Fruit fly (Drosophila melanogaster) whole organism, embryonic: Measurements from ENCODE around the gene pygo.

Experiments
- BtbVII ChIP-seq: fragments of 200-800 bp; sonication (Bioruptor generic); optimal IDR thresholded peaks from 3 replicates; lab custom pipeline; 2017; ENCODE audit warnings: missing biosample characterization, mild to moderate bottlenecking, missing genetic modification characterization
- CG11093 ChIP-seq: fragments of 200-800 bp; sonication (Bioruptor generic); IDR thresholded peaks from 3 replicates; pipeline ENCODE4 v1.3.6; 2022; ENCODE audit warnings: missing biosample characterization, missing genetic modification characterization
- CG11723 ChIP-seq: fragments of 200-800 bp; sonication (Bioruptor generic); optimal IDR thresholded peaks from 2 replicates; lab custom pipeline; 2017; ENCODE audit warnings: missing biosample characterization, mild to moderate bottlenecking, missing genetic modification characterization
- CG12219 ChIP-seq: fragments of 200-800 bp; sonication (Bioruptor generic); optimal IDR thresholded peaks from 3 replicates; lab custom pipeline; 2018; ENCODE audit warnings: missing biosample characterization, mild to moderate bottlenecking, missing genetic modification characterization
- CG12744 ChIP-seq: fragments of 200-800 bp; sonication (Bioruptor generic); optimal IDR thresholded peaks from 2 replicates; lab custom pipeline; 2016; ENCODE audit warnings: missing biosample characterization, missing genetic modification characterization
- CG13123 ChIP-seq: fragments of 200-800 bp; sonication (Bioruptor generic); optimal IDR thresholded peaks from 2 replicates; lab custom pipeline; 2016; ENCODE audit warnings: missing biosample characterization, missing genetic modification characterization
- CG1602 ChIP-seq: fragments of 200-800 bp; sonication (Bioruptor generic); optimal IDR thresholded peaks from 3 replicates; lab custom pipeline; 2016; ENCODE audit warnings: missing biosample characterization, missing genetic modification characterization
- CG2116 ChIP-seq: fragments of 200-800 bp; sonication (Bioruptor generic); optimal IDR thresholded peaks from 3 replicates; lab custom pipeline; 2018; ENCODE audit warnings: missing biosample characterization, mild to moderate bottlenecking, missing genetic modification characterization
- CG30431 ChIP-seq: fragments of 200-800 bp; sonication (Bioruptor generic); optimal IDR thresholded peaks from 2 replicates; lab custom pipeline; 2017; ENCODE audit warnings: missing biosample characterization, missing genetic modification characterization
- CG31365 ChIP-seq: fragments of 200-800 bp; sonication (Bioruptor generic); optimal IDR thresholded peaks from 2 replicates; lab custom pipeline; 2018; ENCODE audit warnings: missing biosample characterization, mild to moderate bottlenecking, missing genetic modification characterization
- CG3163 ChIP-seq: fragments of 200-800 bp; sonication (Bioruptor generic); optimal IDR thresholded peaks from 3 replicates; lab custom pipeline; 2016; ENCODE audit warnings: missing biosample characterization, missing genetic modification characterization
- CG34376 ChIP-seq: fragments of 200-800 bp; sonication (Bioruptor generic); optimal IDR thresholded peaks from 2 replicates; lab custom pipeline; 2018; ENCODE audit warnings: missing biosample characterization, mild to moderate bottlenecking, missing genetic modification characterization
- CG4328 ChIP-seq: fragments of 200-800 bp; sonication (Bioruptor generic); optimal IDR thresholded peaks from 3 replicates; lab custom pipeline; 2017; ENCODE audit warnings: missing biosample characterization, missing genetic modification reagents, missing genetic modification characterization
- CG6765 ChIP-seq: fragments of 200-800 bp; sonication (Bioruptor generic); optimal IDR thresholded peaks from 3 replicates; lab custom pipeline; 2017; ENCODE audit warnings: missing biosample characterization, mild to moderate bottlenecking, missing genetic modification characterization
- CG7271 ChIP-seq: fragments of 200-800 bp; sonication (Bioruptor generic); optimal IDR thresholded peaks from 2 replicates; lab custom pipeline; 2018; ENCODE audit warnings: missing biosample characterization, mild to moderate bottlenecking, missing genetic modification characterization, moderate library complexity
- Camta ChIP-seq: fragments of 200-800 bp; sonication (Bioruptor generic); optimal IDR thresholded peaks from 2 replicates; lab custom pipeline; 2016; ENCODE audit warnings: missing biosample characterization, missing genetic modification characterization
- Elba2 ChIP-seq: fragments of 200-800 bp; sonication (Bioruptor generic); optimal IDR thresholded peaks from 3 replicates; lab custom pipeline; 2016; ENCODE audit warnings: missing biosample characterization, missing genetic modification characterization
- H15 ChIP-seq: fragments of 200-800 bp; sonication (Bioruptor generic); IDR thresholded peaks from 3 replicates; pipeline ENCODE4 v1.3.6; 2022; ENCODE audit warnings: missing biosample characterization, missing genetic modification characterization
- H2.0 ChIP-seq: fragments of 200-800 bp; sonication (Bioruptor generic); IDR thresholded peaks from 2 replicates; pipeline ENCODE4 v1.3.6; 2022; ENCODE audit warnings: missing biosample characterization, missing genetic modification characterization
- Hr39 ChIP-seq: fragments of >200 bp; optimal IDR thresholded peaks from 2 replicates; lab custom pipeline; 2017
- NfI ChIP-seq: fragments of 200-800 bp; sonication (Bioruptor generic); optimal IDR thresholded peaks from 3 replicates; lab custom pipeline; 2018; ENCODE audit warnings: missing biosample characterization, mild to moderate bottlenecking, missing genetic modification characterization, moderate library complexity
- Oli ChIP-seq: fragments of 200-800 bp; sonication (Bioruptor generic); optimal IDR thresholded peaks from 2 replicates; lab custom pipeline; 2018; ENCODE audit warnings: missing biosample characterization, mild to moderate bottlenecking, missing genetic modification characterization, moderate library complexity
- Optix ChIP-seq: fragments of 200-800 bp; sonication (Bioruptor generic); IDR thresholded peaks from 3 replicates; pipeline ENCODE4 v1.3.6; 2022; ENCODE audit warnings: missing biosample characterization, missing genetic modification characterization
- Poxn ChIP-seq: fragments of 200-800 bp; sonication (Bioruptor generic); IDR thresholded peaks from 2 replicates; pipeline ENCODE4 v1.3.6; 2022; ENCODE audit warnings: missing biosample characterization, missing genetic modification characterization
- Ptx1 ChIP-seq: fragments of 200-800 bp; sonication (Bioruptor generic); IDR thresholded peaks from 2 replicates; pipeline ENCODE4 v1.3.6; 2022; ENCODE audit warnings: missing biosample characterization, missing genetic modification characterization
- Side ChIP-seq: fragments of 200-800 bp; sonication (Bioruptor generic); optimal IDR thresholded peaks from 2 replicates; lab custom pipeline; 2016; ENCODE audit warnings: missing biosample characterization, missing genetic modification characterization
- Sox102F ChIP-seq: fragments of 200-800 bp; sonication (Bioruptor generic); optimal IDR thresholded peaks from 2 replicates; lab custom pipeline; 2018; ENCODE audit warnings: missing biosample characterization, mild to moderate bottlenecking, missing genetic modification characterization, moderate library complexity
- bsh ChIP-seq, 2 experiments: fragments of 200-800 bp; sonication (Bioruptor generic); optimal IDR thresholded peaks; 2 replicates each; lab custom pipeline; 2017 to 2018; ENCODE audit warnings: mild to moderate bottlenecking in 2 of 2, missing biosample characterization in 2 of 2, missing genetic modification characterization in 2 of 2, moderate library complexity in 1 of 2
- btn ChIP-seq: fragments of 200-800 bp; sonication (Bioruptor generic); optimal IDR thresholded peaks from 2 replicates; lab custom pipeline; 2016; ENCODE audit warnings: missing biosample characterization, missing genetic modification characterization
- chinmo ChIP-seq: fragments of 200-800 bp; sonication (Bioruptor generic); IDR thresholded peaks from 4 replicates; pipeline ENCODE4 v1.3.6; 2022; ENCODE audit warnings: missing biosample characterization, missing genetic modification characterization; ENCODE audit not compliant: partially characterized antibody
- croc ChIP-seq: fragments of 200-800 bp; sonication (Bioruptor generic); conservative IDR thresholded peaks from 3 replicates; pipeline ENCODE4 v1.3.6; 2022; ENCODE audit warnings: missing biosample characterization, missing genetic modification characterization
- dimm ChIP-seq: fragments of 200-800 bp; sonication (Bioruptor generic); IDR thresholded peaks from 2 replicates; pipeline ENCODE4 v1.3.6; 2022; ENCODE audit warnings: missing biosample characterization, missing genetic modification characterization
- ftz-f1 ChIP-seq: fragments of 200-800 bp; sonication (Bioruptor generic); optimal IDR thresholded peaks from 2 replicates; lab custom pipeline; 2016; ENCODE audit warnings: missing biosample characterization, missing genetic modification characterization
- gro ChIP-seq: fragments of 200-800 bp; sonication (Bioruptor generic); optimal IDR thresholded peaks from 2 replicates; lab custom pipeline; 2016; ENCODE audit warnings: missing biosample characterization, missing genetic modification characterization
- her ChIP-seq: fragments of 200-800 bp; sonication (Bioruptor generic); optimal IDR thresholded peaks from 2 replicates; lab custom pipeline; 2016; ENCODE audit warnings: missing biosample characterization, missing genetic modification characterization
- hth ChIP-seq: fragments of >200 bp; optimal IDR thresholded peaks from 2 replicates; lab custom pipeline; 2017; ENCODE audit warnings: inconsistent platforms
- inv ChIP-seq: fragments of 200-800 bp; sonication (Bioruptor generic); IDR thresholded peaks from 2 replicates; pipeline ENCODE4 v1.3.6; 2022; ENCODE audit warnings: missing biosample characterization, missing genetic modification characterization; ENCODE audit not compliant: partially characterized antibody
- lov ChIP-seq, 2 experiments: fragments of 200-800 bp in 1 of 2; fragments of >200 bp in 1 of 2; sonication (Bioruptor generic) in 1 of 2; IDR thresholded peaks in 1 of 2; optimal IDR thresholded peaks in 1 of 2; 2 replicates in 1 of 2; 3 replicates in 1 of 2; pipeline versions ENCODE4 v1.3.6 to Lab custom; 2017 to 2022; ENCODE audit warnings: missing biosample characterization in 1 of 2, missing genetic modification characterization in 1 of 2
- nmo ChIP-seq: fragments of 200-800 bp; sonication (Bioruptor generic); optimal IDR thresholded peaks from 2 replicates; lab custom pipeline; 2018; ENCODE audit warnings: missing biosample characterization, mild to moderate bottlenecking, missing genetic modification characterization, moderate library complexity
- oc ChIP-seq: fragments of 200-800 bp; sonication (Bioruptor generic); optimal IDR thresholded peaks from 2 replicates; lab custom pipeline; 2018; ENCODE audit warnings: missing biosample characterization, mild to moderate bottlenecking, missing genetic modification characterization, moderate library complexity
- pan ChIP-seq, 4 experiments: fragments of >200 bp in 3 of 4; fragments of 200-800 bp in 1 of 4; sonication (Bioruptor generic) in 1 of 4; optimal IDR thresholded peaks in 3 of 4; IDR thresholded peaks in 1 of 4; 2 replicates each; pipeline versions ENCODE4 v1.3.6 to Lab custom; 2017 to 2022; ENCODE audit warnings: missing biosample characterization in 2 of 4, missing genetic modification characterization in 2 of 4, mixed read lengths in 1 of 4
- pzg ChIP-seq: fragments of 200-800 bp; sonication (Bioruptor generic); optimal IDR thresholded peaks from 3 replicates; lab custom pipeline; 2018; ENCODE audit warnings: missing biosample characterization, mild to moderate bottlenecking, missing genetic modification characterization, moderate library complexity
- ranshi ChIP-seq: fragments of 200-800 bp; sonication (Bioruptor generic); IDR thresholded peaks from 2 replicates; pipeline ENCODE4 v1.3.6; 2022; ENCODE audit warnings: missing biosample characterization, missing genetic modification characterization
- scrt ChIP-seq: fragments of 200-800 bp; sonication (Bioruptor generic); optimal IDR thresholded peaks from 2 replicates; lab custom pipeline; 2018; ENCODE audit warnings: missing biosample characterization, mild to moderate bottlenecking, missing genetic modification characterization, moderate library complexity
- sqz ChIP-seq: fragments of 200-800 bp; sonication (Bioruptor generic); optimal IDR thresholded peaks from 3 replicates; lab custom pipeline; 2018; ENCODE audit warnings: missing biosample characterization, mild to moderate bottlenecking, missing genetic modification characterization
- stc ChIP-seq: fragments of 200-800 bp; sonication (Bioruptor generic); IDR thresholded peaks from 2 replicates; pipeline ENCODE4 v1.3.6; 2022; ENCODE audit warnings: missing biosample characterization, missing genetic modification characterization
- tgo ChIP-seq: fragments of 200-800 bp; sonication (Bioruptor generic); IDR thresholded peaks from 3 replicates; pipeline ENCODE4 v1.3.6; 2022; ENCODE audit warnings: missing biosample characterization, missing genetic modification characterization
- tll ChIP-seq, 2 experiments: fragments of 200-800 bp in 1 of 2; fragments of >200 bp in 1 of 2; sonication (Bioruptor generic) in 1 of 2; optimal IDR thresholded peaks; 2 replicates each; lab custom pipeline; 2017 to 2019; ENCODE audit warnings: missing biosample characterization in 2 of 2, missing genetic modification characterization in 2 of 2, mild to moderate bottlenecking in 1 of 2, moderate library complexity in 1 of 2
- vfl ChIP-seq: fragments of 200-800 bp; sonication (Bioruptor generic); optimal IDR thresholded peaks from 2 replicates; lab custom pipeline; 2016; ENCODE audit warnings: missing biosample characterization, missing genetic modification characterization

The pygo gene

dm6 chr3R:31592256-31592879 lies 11.9 kb upstream of the pygo start, which contains the start of gene CG1774 (continued):
- TF ChIP-seq CG6765 (peak; percentile 76), Poxn (GFP tag; lab: Robert Waterston, UW) (peak; percentile 63), CG31365 (no peak), Elba2 (GFP tag; lab: Kevin White, UChicago) (no peak), Hr39 (lab: Kevin White, UChicago) (no peak), H15 (GFP tag; lab: Robert Waterston, UW) (peak; percentile 55; the same call in 2 of the 3 replicates), Oli (tag; lab: Kevin White, UChicago) (peak; percentile 68), CG1602 (GFP tag; lab: Kevin White, UChicago) (peak; percentile 47), Side (GFP tag; lab: Kevin White, UChicago) (peak; percentile 74), CG3163 (peak; percentile 55), ftz-f1 (GFP tag; lab: Kevin White, UChicago) (no peak), CG12219 (peak; percentile 66), H2.0 (peak; percentile 63), Optix (GFP tag; lab: Robert Waterston, UW) (0 out of 3 replicates have a peak, but pooled peaks have one; percentile 52), CG30431 (peak; percentile 43), Sox102F (GFP tag; lab: Kevin White, UChicago) (no peak), gro (GFP tag; lab: Kevin White, UChicago) (peak; percentile 92), CG34376 (GFP tag; lab: Kevin White, UChicago) (peak; percentile 79), CG13123 (GFP tag; lab: Kevin White, UChicago) (peak; percentile 11), oc (tag; lab: Kevin White, UChicago) (no peak), Ptx1 (GFP tag; lab: Robert Waterston, UW) (peak; percentile 85), CG11723 (GFP tag; lab: Kevin White, UChicago) (peak; percentile 33), bsh (GFP tag; optimal IDR thresholded peaks at IDR 0.05; lab: Kevin White, UChicago) (peak in 1 of 2 experiments; percentile 75), CG11093 (GFP tag; lab: Robert Waterston, UW) (peak; percentile 43; the same call in 1 of the 3 replicates), tgo (peak; percentile 77), sqz (GFP tag; lab: Kevin White, UChicago) (no peak), CG4328 (GFP tag; lab: Kevin White, UChicago) (no peak), btn (GFP tag; lab: Kevin White, UChicago) (peak; percentile 36), lov (optimal IDR thresholded peaks at IDR 0.05; lab: Kevin White, UChicago) (no peak), lov (GFP tag; IDR thresholded peaks at IDR 0.05; lab: Robert Waterston, UW) (no peak), CG2116 (GFP tag; lab: Kevin White, UChicago) (peak; percentile 18), Camta (peak; percentile 80), her (peak; percentile 83), tll (GFP tag; optimal IDR thresholded peaks at IDR 0.05; lab: Kevin White, UChicago) (no peak), pan (optimal IDR thresholded peaks at IDR 0.05; lab: Kevin White, UChicago) (no peak), pan (GFP tag; optimal IDR thresholded peaks at IDR 0.05 in 1 of 2, IDR thresholded peaks at IDR 0.05 in 1 of 2) (peak in 1 of 2 experiments; percentile 80), croc (GFP tag; lab: Robert Waterston, UW) (no peak; the same call in 2 of the 3 replicates), vfl (GFP tag; lab: Kevin White, UChicago) (peak; percentile 69), CG12744 (GFP tag; lab: Kevin White, UChicago) (peak; percentile 79), pzg (GFP tag; lab: Kevin White, UChicago) (peak; percentile 16), stc (peak; percentile 71), inv (GFP tag; lab: Robert Waterston, UW) (no peak), nmo (GFP tag; lab: Kevin White, UChicago) (peak; percentile 73), ranshi (GFP tag; lab: Robert Waterston, UW) (peak; percentile 75), hth (lab: Kevin White, UChicago) (no peak), dimm (GFP tag; lab: Robert Waterston, UW) (peak; percentile 46; the same call in 1 of the 2 replicates), BtbVII (GFP tag; lab: Kevin White, UChicago) (peak; percentile 80), NfI (peak; percentile 79), CG7271 (no peak), scrt (peak; percentile 81), chinmo (GFP tag; lab: Robert Waterston, UW) (no peak)
